Fruit fly (Drosophila melanogaster): ENCODE data around the gene CG13082.

The CG13082 gene

dm6 chr2L:19512184-19512583 lies 26.0 kb upstream of the CG13082 start:
- TF ChIP-seq fu2 (GFP tag; optimal IDR thresholded peaks at IDR 0.05) (no peak), Ets65A (GFP tag) (peak; percentile 91), CG4730 (GFP tag; IDR thresholded peaks at IDR 0.05) (no peak), CG7271 (tag; optimal IDR thresholded peaks at IDR 0.05) (no peak), CG15011 (GFP tag; optimal IDR thresholded peaks at IDR 0.05) (no peak)

- TF ChIP-seq Vsx1 (GFP tag; optimal IDR thresholded peaks at IDR 0.05) (no peak), CG1233 (GFP tag; optimal IDR thresholded peaks at IDR 0.05) (no peak), CG3726 (GFP tag; IDR thresholded peaks at IDR 0.05) (no peak), CG7928 (GFP tag; optimal IDR thresholded peaks at IDR 0.05) (no peak), Sox102F (GFP tag; optimal IDR thresholded peaks at IDR 0.05) (no peak), jigr1 (GFP tag; IDR thresholded peaks at IDR 0.05) (no peak), CG9797 (GFP tag; optimal IDR thresholded peaks at IDR 0.05) (no peak), tx (GFP tag; optimal IDR thresholded peaks at IDR 0.05) (no peak), Pdp1 (GFP tag; optimal IDR thresholded peaks at IDR 0.05) (peak in 1 of 2 experiments; percentile 79), ato (GFP tag; IDR thresholded peaks at IDR 0.05; ENCODE audit: partially characterized antibody) (no peak), Lhr (GFP tag; optimal IDR thresholded peaks at IDR 0.05) (no peak), ewg (GFP tag; optimal IDR thresholded peaks at IDR 0.05) (peak; percentile 80), Rfx (GFP tag; IDR thresholded peaks at IDR 0.05) (no peak), CG34422 (GFP tag; IDR thresholded peaks at IDR 0.05) (no peak; the same call in 2 of the 3 replicates), hkb (optimal IDR thresholded peaks at IDR 0.05) (no peak), hkb (GFP tag; IDR thresholded peaks at IDR 0.05) (no peak), zf30C (GFP tag; optimal IDR thresholded peaks at IDR 0.05) (no peak), crp (GFP tag; optimal IDR thresholded peaks at IDR 0.05) (peak in 1 of 2 experiments; percentile 9), dm (GFP tag; optimal IDR thresholded peaks at IDR 0.05) (no peak), seq (GFP tag; IDR thresholded peaks at IDR 0.05) (peak; percentile 16; the same call in 1 of the 2 replicates), Dip2 (GFP tag; IDR thresholded peaks at IDR 0.05) (no peak), Chrac-16 (GFP tag; optimal IDR thresholded peaks at IDR 0.05) (no peak), CG1024 (GFP tag; IDR thresholded peaks at IDR 0.05) (no peak), Med (GFP tag) (peak; percentile 53)
These were observed 22.2 kb upstream of the CG13082 start for dm6 chr2L:19516062-19516461.

- TF ChIP-seq CG9727 (GFP tag; optimal IDR thresholded peaks at IDR 0.05) = peak; percentile 61
- TF ChIP-seq ase (GFP tag; IDR thresholded peaks at IDR 0.05) = peak; percentile 40; the same call in 1 of the 3 replicates
- TF ChIP-seq CG34422 (GFP tag; IDR thresholded peaks at IDR 0.05) = peak; percentile 30; the same call in 1 of the 3 replicates
- TF ChIP-seq CG15479 (GFP tag; optimal IDR thresholded peaks at IDR 0.05) = no peak
- no peak for TF ChIP-seq bigmax (GFP tag; optimal IDR thresholded peaks at IDR 0.05)
- no peak for TF ChIP-seq grn (GFP tag; optimal IDR thresholded peaks at IDR 0.05)
- TF ChIP-seq Deaf1 (tag; optimal IDR thresholded peaks at IDR 0.05) = peak; percentile 47
- TF ChIP-seq CG31365 (tag; optimal IDR thresholded peaks at IDR 0.05) = no peak
- no peak for TF ChIP-seq eve (GFP tag; optimal IDR thresholded peaks at IDR 0.05)
- peak; percentile 74 for TF ChIP-seq vnd (GFP tag; IDR thresholded peaks at IDR 0.05; ENCODE audit: partially characterized antibody)
- no peak for TF ChIP-seq H15 (GFP tag; IDR thresholded peaks at IDR 0.05)
- TF ChIP-seq CG9932 (GFP tag; IDR thresholded peaks at IDR 0.05) = peak; percentile 54
- TF ChIP-seq jing (GFP tag; optimal IDR thresholded peaks at IDR 0.05) = no peak
- peak; percentile 92 for TF ChIP-seq mld (GFP tag; IDR thresholded peaks at IDR 0.05; ENCODE audit: partially characterized antibody)
- TF ChIP-seq disco-r (GFP tag; optimal IDR thresholded peaks at IDR 0.05) = no peak
- no peak for TF ChIP-seq Hey (tag; optimal IDR thresholded peaks at IDR 0.05)
- no peak for TF ChIP-seq Ravus (GFP tag; IDR thresholded peaks at IDR 0.05)
- peak; percentile 9; the same call in 1 of the 3 replicates for TF ChIP-seq CG14050 (GFP tag; IDR thresholded peaks at IDR 0.05)
- TF ChIP-seq Myb (GFP tag; optimal IDR thresholded peaks at IDR 0.05) = peak; percentile 21
- peak; percentile 29 for TF ChIP-seq CG17385 (GFP tag; optimal IDR thresholded peaks at IDR 0.05)
- peak; percentile 13 for TF ChIP-seq CG11723 (GFP tag; optimal IDR thresholded peaks at IDR 0.05)
- no peak for TF ChIP-seq CG3163 (GFP tag; optimal IDR thresholded peaks at IDR 0.05)
These were observed 20.9 kb upstream of the CG13082 start, which contains the start of gene Hasp for dm6 chr2L:19517154-19517814. Gene Hasp, minus strand, starts transcription at chr2L:19517204.
